Fruit fly (Drosophila melanogaster) whole organism, prepupa: ENCODE data around the gene CG42240.

Source experiments
- CG10631 ChIP-seq: fragments of 200-800 bp; sonication (Bioruptor generic); optimal IDR thresholded peaks from 2 replicates; lab custom pipeline; 2016; ENCODE audit warnings: missing biosample characterization, missing genetic modification characterization
- CG1621 ChIP-seq: fragments of 200-800 bp; sonication (Bioruptor generic); optimal IDR thresholded peaks from 3 replicates; lab custom pipeline; 2018; ENCODE audit warnings: missing biosample characterization, mild to moderate bottlenecking, missing genetic modification characterization
- CG16779 ChIP-seq: fragments of 200-800 bp; sonication (Bioruptor generic); optimal IDR thresholded peaks from 3 replicates; lab custom pipeline; 2017; ENCODE audit warnings: missing biosample characterization, mild to moderate bottlenecking, missing genetic modification characterization
- CG6808 ChIP-seq: fragments of 200-800 bp; sonication (Bioruptor generic); optimal IDR thresholded peaks from 3 replicates; lab custom pipeline; 2017; ENCODE audit warnings: missing biosample characterization, missing genetic modification characterization, mild to moderate bottlenecking, moderate library complexity, missing genetic modification reagents
- Hr38 ChIP-seq: sonication (Bioruptor generic); optimal IDR thresholded peaks from 2 replicates; lab custom pipeline; 2016; ENCODE audit warnings: missing biosample characterization, missing genetic modification characterization
- Sox102F ChIP-seq: fragments of 200-800 bp; sonication (Bioruptor generic); optimal IDR thresholded peaks from 2 replicates; lab custom pipeline; 2016; ENCODE audit warnings: missing biosample characterization, mild to moderate bottlenecking, missing genetic modification characterization
- achi ChIP-seq: fragments of 200-800 bp; sonication (Bioruptor generic); optimal IDR thresholded peaks from 3 replicates; lab custom pipeline; 2016; ENCODE audit warnings: missing biosample characterization, missing genetic modification characterization
- cyc ChIP-seq: fragments of 200-800 bp; sonication (Bioruptor generic); optimal IDR thresholded peaks from 3 replicates; lab custom pipeline; 2016; ENCODE audit warnings: missing biosample characterization, missing genetic modification characterization
- pdm3 ChIP-seq: fragments of 200-800 bp; sonication (Bioruptor generic); optimal IDR thresholded peaks from 3 replicates; lab custom pipeline; 2016; ENCODE audit warnings: missing biosample characterization, missing genetic modification characterization

- TF ChIP-seq CG6808 (GFP tag; lab: Kevin White, UChicago), result no peak
- no peak for TF ChIP-seq achi
- no peak for TF ChIP-seq CG1621 (tag; lab: Kevin White, UChicago)
- TF ChIP-seq cyc (GFP tag; lab: Kevin White, UChicago), result no peak
- TF ChIP-seq Hr38 (GFP tag; lab: Kevin White, UChicago), result no peak
- no peak for TF ChIP-seq CG10631 (GFP tag; lab: Kevin White, UChicago)
- TF ChIP-seq Sox102F (GFP tag; lab: Kevin White, UChicago), result no peak
- TF ChIP-seq pdm3 (GFP tag; lab: Kevin White, UChicago), result no peak
- TF ChIP-seq CG16779, result no peak
Measured at dm6 chrX:6354163-6354562, 23.5 kb downstream of the CG42240 start.
